Fruit fly (Drosophila melanogaster): Measurements from ENCODE around the gene kuk.

The kuk gene

DNA sequence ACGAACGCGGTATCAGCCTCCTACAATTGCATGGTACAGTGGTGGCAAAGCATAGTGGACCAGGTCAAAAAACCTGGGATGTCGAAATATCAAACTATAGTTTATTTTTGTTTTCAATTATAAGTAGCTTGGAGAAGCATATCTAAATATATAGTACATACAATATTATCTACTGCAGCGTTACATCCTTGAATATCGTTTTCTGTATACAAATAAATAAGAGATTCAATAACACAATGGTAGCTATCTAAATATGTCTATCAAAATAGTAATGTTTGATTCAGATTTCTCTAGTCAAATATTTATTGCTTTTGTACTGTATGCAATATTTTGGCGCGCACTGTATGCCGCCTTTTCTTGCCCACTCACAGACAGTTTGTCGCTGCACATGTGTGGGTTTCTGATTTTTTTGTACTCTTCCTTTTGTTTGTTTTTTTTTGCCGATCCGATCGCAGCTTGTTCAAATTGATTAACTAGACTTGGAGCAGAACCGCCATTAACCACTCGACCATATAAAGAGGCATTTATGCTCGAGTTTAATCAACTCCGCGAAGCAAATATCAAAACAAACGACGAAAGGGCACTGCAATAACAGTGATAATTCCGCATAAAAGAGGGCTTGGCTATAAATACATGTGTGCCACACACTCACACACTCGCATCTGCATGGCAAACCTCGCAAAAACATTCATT lies 768 bp downstream of the kuk start (continued):
- TF ChIP-seq CG8944 (GFP tag; optimal IDR thresholded peaks at IDR 0.05) (peak; percentile 84), fd96Cb (tag; optimal IDR thresholded peaks at IDR 0.05) (peak; percentile 94), Ravus (GFP tag; IDR thresholded peaks at IDR 0.05) (peak; percentile 73), sim (GFP tag; IDR thresholded peaks at IDR 0.05) (peak; percentile 90; the same call in 1 of the 2 replicates), CG34376 (GFP tag; optimal IDR thresholded peaks at IDR 0.05) (peak; percentile 88), CG13123 (GFP tag; optimal IDR thresholded peaks at IDR 0.05) (peak; percentile 91), Oaz (GFP tag; IDR thresholded peaks at IDR 0.05) (peak; percentile 92), CG3838 (GFP tag; optimal IDR thresholded peaks at IDR 0.05) (peak; percentile 90), lov (optimal IDR thresholded peaks at IDR 0.05) (no peak), lov (GFP tag; IDR thresholded peaks at IDR 0.05) (peak; percentile 90), pan (optimal IDR thresholded peaks at IDR 0.05) (no peak), pan (GFP tag; optimal IDR thresholded peaks at IDR 0.05 in 1 of 2, IDR thresholded peaks at IDR 0.05 in 1 of 2) (peak in 1 of 2 experiments; percentile 96), peb (GFP tag; IDR thresholded peaks at IDR 0.05) (peak; percentile 90), Awh (GFP tag; IDR thresholded peaks at IDR 0.05) (peak; percentile 94), Mad (GFP tag; optimal IDR thresholded peaks at IDR 0.05) (peak; percentile 87), eve (GFP tag; optimal IDR thresholded peaks at IDR 0.05) (no peak), h (optimal IDR thresholded peaks at IDR 0.05) (no peak), CG11695 (GFP tag; IDR thresholded peaks at IDR 0.05) (peak; percentile 98), psq (GFP tag; optimal IDR thresholded peaks at IDR 0.05) (peak; percentile 67), nom (GFP tag; optimal IDR thresholded peaks at IDR 0.05) (peak; percentile 90), Gug (GFP tag; IDR thresholded peaks at IDR 0.05) (peak; percentile 93), shn (GFP tag; optimal IDR thresholded peaks at IDR 0.05) (peak; percentile 83), NK7.1 (GFP tag; optimal IDR thresholded peaks at IDR 0.05) (peak; percentile 84), chm (GFP tag; IDR thresholded peaks at IDR 0.05) (peak; percentile 87), D19A (tag; optimal IDR thresholded peaks at IDR 0.05) (peak; percentile 93), CG7372 (GFP tag; IDR thresholded peaks at IDR 0.05) (peak; percentile 88), Hsf (GFP tag; optimal IDR thresholded peaks at IDR 0.05) (peak; percentile 95), CG17802 (tag; optimal IDR thresholded peaks at IDR 0.05) (peak; percentile 63), Deaf1 (tag; optimal IDR thresholded peaks at IDR 0.05) (peak; percentile 80), Side (GFP tag; optimal IDR thresholded peaks at IDR 0.05) (peak; percentile 82), bab2 (GFP tag; optimal IDR thresholded peaks at IDR 0.05) (peak; percentile 88), zen (tag; optimal IDR thresholded peaks at IDR 0.05) (peak; percentile 82), CG12236 (GFP tag; optimal IDR thresholded peaks at IDR 0.05) (peak; percentile 80), pita (GFP tag; optimal IDR thresholded peaks at IDR 0.05) (no peak), cato (GFP tag; optimal IDR thresholded peaks at IDR 0.05; ENCODE audit: borderline replicate concordance) (peak; percentile 94), abd-A (tag; optimal IDR thresholded peaks at IDR 0.05) (no peak), CG33213 (GFP tag; optimal IDR thresholded peaks at IDR 0.05) (peak; percentile 64), CkIIα-i1 (GFP tag; IDR thresholded peaks at IDR 0.05) (peak; percentile 63; the same call in 1 of the 2 replicates), CrebB (tag; optimal IDR thresholded peaks at IDR 0.05) (peak; percentile 91), CG6689 (GFP tag; IDR thresholded peaks at IDR 0.05) (peak; percentile 95), nerfin-2 (GFP tag; IDR thresholded peaks at IDR 0.05; ENCODE audit: partially characterized antibody) (no peak), luna (GFP tag; optimal IDR thresholded peaks at IDR 0.05) (peak; percentile 72), CG4707 (GFP tag; optimal IDR thresholded peaks at IDR 0.05) (peak; percentile 85), CG6654 (GFP tag; optimal IDR thresholded peaks at IDR 0.05) (peak; percentile 85), CG2199 (GFP tag; IDR thresholded peaks at IDR 0.05) (peak; percentile 87), MBD-R2 (GFP tag; IDR thresholded peaks at IDR 0.05) (peak; percentile 66; the same call in 1 of the 2 replicates), ftz-f1 (GFP tag; optimal IDR thresholded peaks at IDR 0.05) (peak; percentile 33), sqz (GFP tag; optimal IDR thresholded peaks at IDR 0.05) (peak; percentile 88), bigmax (GFP tag; optimal IDR thresholded peaks at IDR 0.05) (no peak), lola (GFP tag; optimal IDR thresholded peaks at IDR 0.05) (peak in 1 of 3 experiments; percentile 97), Lhr (GFP tag; optimal IDR thresholded peaks at IDR 0.05) (peak; percentile 90)

Data from whole organism, embryonic.